Fruit fly (Drosophila melanogaster): Measurements from ENCODE around the gene CG32444.

Gene CG32444

dm6 chr3L:21604265-21604664 is 32.5 kb upstream of the CG32444 start (continued):
- TF ChIP-seq phol (tag; optimal IDR thresholded peaks at IDR 0.05) (peak; percentile 47), ci (GFP tag; IDR thresholded peaks at IDR 0.05) (peak; percentile 83), CG13624 (GFP tag; optimal IDR thresholded peaks at IDR 0.05) (peak; percentile 57), wek (GFP tag; optimal IDR thresholded peaks at IDR 0.05) (no peak), fru (optimal IDR thresholded peaks at IDR 0.05) (no peak), Xrp1 (GFP tag; IDR thresholded peaks at IDR 0.05) (peak; percentile 37; the same call in 1 of the 2 replicates), sqz (GFP tag; optimal IDR thresholded peaks at IDR 0.05) (peak; percentile 66), CG33213 (GFP tag; optimal IDR thresholded peaks at IDR 0.05) (peak; percentile 85), CG8089 (GFP tag; optimal IDR thresholded peaks at IDR 0.05) (peak; percentile 79), CG17829 (tag; optimal IDR thresholded peaks at IDR 0.05) (peak; percentile 51), Oaz (GFP tag; IDR thresholded peaks at IDR 0.05) (0 out of 2 replicates have a peak, but pooled peaks have one; percentile 11), NFAT (GFP tag; IDR thresholded peaks at IDR 0.05) (peak; percentile 75), CG9876 (GFP tag; optimal IDR thresholded peaks at IDR 0.05) (peak; percentile 75), fd96Cb (tag; optimal IDR thresholded peaks at IDR 0.05) (peak; percentile 28), fu2 (GFP tag; optimal IDR thresholded peaks at IDR 0.05) (peak; percentile 27), CG12236 (GFP tag; optimal IDR thresholded peaks at IDR 0.05) (peak; percentile 2), CG31441 (GFP tag; IDR thresholded peaks at IDR 0.05) (no peak), NfI (GFP tag; optimal IDR thresholded peaks at IDR 0.05) (peak; percentile 53), Hr78 (GFP tag; optimal IDR thresholded peaks at IDR 0.05) (peak in 1 of 2 experiments; percentile 98), CG12744 (GFP tag; optimal IDR thresholded peaks at IDR 0.05) (peak; percentile 67), fd102C (GFP tag; optimal IDR thresholded peaks at IDR 0.05) (no peak), CG1024 (GFP tag; IDR thresholded peaks at IDR 0.05) (peak; percentile 35; the same call in 1 of the 2 replicates), CG4282 (GFP tag; optimal IDR thresholded peaks at IDR 0.05) (peak; percentile 37), slbo (GFP tag; IDR thresholded peaks at IDR 0.05) (peak; percentile 86), Hr3 (GFP tag; optimal IDR thresholded peaks at IDR 0.05) (peak; percentile 81), Awh (GFP tag; IDR thresholded peaks at IDR 0.05) (no peak), jumu (GFP tag; optimal IDR thresholded peaks at IDR 0.05) (peak; percentile 51), Nf-YA (GFP tag; IDR thresholded peaks at IDR 0.05) (no peak), CG2889 (GFP tag; IDR thresholded peaks at IDR 0.05) (0 out of 3 replicates have a peak, but pooled peaks have one; percentile 12), Rx (GFP tag; IDR thresholded peaks at IDR 0.05) (peak; percentile 44), Hmx (GFP tag; optimal IDR thresholded peaks at IDR 0.05) (no peak), disco-r (GFP tag; optimal IDR thresholded peaks at IDR 0.05) (peak; percentile 28), CG4730 (GFP tag; IDR thresholded peaks at IDR 0.05) (peak; percentile 67), abd-A (tag; optimal IDR thresholded peaks at IDR 0.05) (no peak), amos (GFP tag; IDR thresholded peaks at IDR 0.05; ENCODE audit: partially characterized antibody) (peak; percentile 76), CG3407 (GFP tag; optimal IDR thresholded peaks at IDR 0.05) (peak; percentile 29), CG32772 (GFP tag; IDR thresholded peaks at IDR 0.05) (peak; percentile 63; the same call in 1 of the 2 replicates), inv (GFP tag; IDR thresholded peaks at IDR 0.05; ENCODE audit: partially characterized antibody) (no peak), CG6791 (GFP tag; IDR thresholded peaks at IDR 0.05; ENCODE audit: partially characterized antibody) (peak; percentile 77), dmrt11E (tag; optimal IDR thresholded peaks at IDR 0.05) (peak; percentile 31), vfl (GFP tag; optimal IDR thresholded peaks at IDR 0.05) (peak; percentile 14), ERR (GFP tag; optimal IDR thresholded peaks at IDR 0.05) (peak; percentile 32), CG14965 (GFP tag; optimal IDR thresholded peaks at IDR 0.05; ENCODE audit: borderline replicate concordance) (peak; percentile 39), Nf-YC (tag; optimal IDR thresholded peaks at IDR 0.05) (peak; percentile 63), CG13296 (GFP tag; optimal IDR thresholded peaks at IDR 0.05) (no peak), CG16779 (GFP tag; IDR thresholded peaks at IDR 0.05) (0 out of 2 replicates have a peak, but pooled peaks have one; percentile 60), CG2120 (GFP tag; optimal IDR thresholded peaks at IDR 0.05) (peak; percentile 64), CG18011 (GFP tag; optimal IDR thresholded peaks at IDR 0.05) (no peak), CG10209 (GFP tag; optimal IDR thresholded peaks at IDR 0.05) (peak; percentile 16), CG9609 (GFP tag; optimal IDR thresholded peaks at IDR 0.05) (peak; percentile 49), trem (tag; optimal IDR thresholded peaks at IDR 0.05) (peak; percentile 53)
